Fruit fly (Drosophila melanogaster): ENCODE results near the gene Cpr66D.
A peak's percentile ranks its signal among the peaks of the same experiment; 100 is the strongest.

Gene Cpr66D

DNA sequence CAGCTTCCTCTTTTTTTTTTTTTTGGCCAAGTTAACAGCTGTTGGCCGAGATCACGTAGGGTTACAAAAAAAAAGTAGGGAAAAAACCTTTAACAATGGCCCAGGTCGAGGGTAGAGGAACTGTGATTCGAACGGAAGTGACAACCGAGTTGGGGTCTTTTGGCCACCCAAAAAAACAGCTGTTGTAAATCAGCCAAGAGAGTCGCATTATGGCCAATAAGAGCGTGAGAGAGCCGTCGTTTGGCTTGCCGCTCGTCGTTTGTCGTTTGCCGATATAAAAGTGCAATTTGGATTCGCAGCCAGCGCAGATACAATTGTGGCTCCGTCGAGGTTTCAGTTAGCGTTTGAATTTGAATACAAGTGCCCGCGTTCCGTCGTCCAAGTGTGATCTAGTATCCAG lies at the start of gene Cpr66D:
Gene Cpr66D, plus strand, starts transcription at position 301 of the 400 bp plus-strand sequence.
- no peak for TF ChIP-seq Dll (optimal IDR thresholded peaks at IDR 0.05)
- TF ChIP-seq usp (GFP tag; optimal IDR thresholded peaks at IDR 0.05): no peak
- TF ChIP-seq psq (optimal IDR thresholded peaks at IDR 0.05): no peak
- TF ChIP-seq EcR (GFP tag; optimal IDR thresholded peaks at IDR 0.05): no peak
- TF ChIP-seq CG8478 (optimal IDR thresholded peaks at IDR 0.05): no peak
- TF ChIP-seq pan (optimal IDR thresholded peaks at IDR 0.05): no peak

- TF ChIP-seq pan (optimal IDR thresholded peaks at IDR 0.05) (no peak), Dll (optimal IDR thresholded peaks at IDR 0.05) (no peak)
These were observed 39.3 kb upstream of the Cpr66D start, which contains the start of the genes Nelf-E and RpL14 for dm6 chr3L:8600752-8601433. Gene Nelf-E, minus strand, starts transcription at chr3L:8600879. Gene RpL14, plus strand, starts transcription at chr3L:8601006.

DNA sequence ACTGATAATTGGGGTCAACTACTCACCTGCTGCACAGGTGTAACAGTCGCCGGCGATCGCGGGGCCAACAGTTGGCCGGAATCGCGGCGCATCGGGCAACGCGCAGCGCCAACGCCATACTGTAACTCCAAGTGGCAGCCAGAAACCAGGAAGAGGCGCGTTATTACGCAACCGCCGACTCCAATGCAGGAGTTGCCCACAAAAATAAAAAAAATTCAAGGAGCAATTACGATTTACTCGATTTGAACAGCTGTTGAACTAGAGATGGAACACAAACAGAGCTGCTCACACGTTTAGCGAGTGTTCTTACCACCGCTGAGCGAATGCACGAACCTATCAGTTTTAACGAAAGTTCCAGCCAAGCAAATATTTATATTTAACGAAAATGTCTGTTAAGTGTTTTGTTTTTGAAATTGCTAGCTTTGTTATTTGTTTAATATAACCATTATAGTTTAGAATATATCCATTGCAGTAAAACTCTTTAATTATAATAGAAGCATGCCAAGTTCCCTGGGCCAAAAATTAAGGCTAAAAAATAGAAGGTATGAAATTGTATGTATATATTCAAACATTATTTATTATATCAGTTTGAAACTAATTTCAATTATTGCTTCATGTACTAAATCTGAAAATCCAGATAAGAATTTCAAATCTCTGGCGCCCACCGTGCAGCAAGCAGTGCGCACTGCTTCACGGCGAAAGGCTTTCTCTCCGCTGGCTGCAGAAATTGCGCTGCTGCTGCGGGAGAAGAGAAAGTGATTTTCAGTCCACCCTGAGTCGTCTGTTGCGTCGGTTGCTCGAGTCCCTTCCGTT lies 36.2 kb upstream of the Cpr66D start, which contains the start of the genes CG5989 and CG6282:
Gene CG5989, minus strand, starts transcription at position 270 of the 813 bp plus-strand sequence.
Gene CG6282, plus strand, starts transcription at position 778 of the 813 bp plus-strand sequence.
- TF ChIP-seq usp (GFP tag; optimal IDR thresholded peaks at IDR 0.05) (no peak), Dll (optimal IDR thresholded peaks at IDR 0.05) (peak; percentile 46)

- TF ChIP-seq pan (optimal IDR thresholded peaks at IDR 0.05): no peak
These were observed 32.8 kb upstream of the Cpr66D start for dm6 chr3L:8607449-8607848.

DNA sequence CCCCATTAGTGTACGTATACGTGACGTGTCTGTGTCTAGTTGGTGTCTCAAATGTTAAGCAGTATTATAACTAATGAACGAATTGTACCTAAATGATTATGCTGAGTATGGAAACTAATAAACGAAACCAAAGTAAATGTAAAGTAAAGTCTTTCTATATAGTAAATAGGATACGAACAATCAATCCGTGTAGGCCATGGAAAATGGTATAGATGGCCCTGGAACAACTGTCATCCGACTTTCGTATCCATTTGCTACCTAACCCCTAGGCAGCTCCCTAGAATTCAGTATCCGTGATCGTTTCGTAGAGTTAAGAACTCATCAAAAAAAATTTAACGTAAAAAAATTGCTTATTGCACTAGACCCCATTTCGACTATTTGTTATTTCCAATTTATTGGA lies 23.3 kb upstream of the Cpr66D start, which contains the start of gene S-Lap1:
Gene S-Lap1, plus strand, starts transcription at position 301 of the 400 bp plus-strand sequence.
- no peak for TF ChIP-seq Dll (optimal IDR thresholded peaks at IDR 0.05)
- no peak for TF ChIP-seq pan (optimal IDR thresholded peaks at IDR 0.05)
- no peak for TF ChIP-seq psq (optimal IDR thresholded peaks at IDR 0.05)
- TF ChIP-seq CG8478 (optimal IDR thresholded peaks at IDR 0.05): no peak
- TF ChIP-seq usp (GFP tag; optimal IDR thresholded peaks at IDR 0.05): no peak
- TF ChIP-seq EcR (GFP tag; optimal IDR thresholded peaks at IDR 0.05): no peak

DNA sequence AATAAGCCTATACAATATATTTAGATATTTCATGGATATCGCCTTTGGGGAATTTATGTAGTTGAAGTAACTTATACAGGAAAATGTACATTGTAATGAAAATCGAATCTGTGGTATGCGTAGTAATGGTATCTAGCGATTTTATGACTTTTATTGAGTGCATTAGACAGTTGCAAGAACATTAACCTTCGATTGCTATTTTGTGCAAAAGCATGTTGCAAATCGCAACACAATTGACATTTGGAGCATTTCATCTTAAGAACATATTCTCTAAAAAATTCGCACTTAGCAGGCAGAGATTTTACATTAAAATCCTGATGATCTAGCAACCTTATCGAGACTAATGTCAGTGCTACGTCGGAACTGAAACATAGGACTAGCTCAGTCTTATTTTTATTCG lies 20.7 kb upstream of the Cpr66D start, which contains the start of gene S-Lap2:
Gene S-Lap2, plus strand, starts transcription at position 301 of the 400 bp plus-strand sequence.
- no peak for TF ChIP-seq psq (optimal IDR thresholded peaks at IDR 0.05)

DNA sequence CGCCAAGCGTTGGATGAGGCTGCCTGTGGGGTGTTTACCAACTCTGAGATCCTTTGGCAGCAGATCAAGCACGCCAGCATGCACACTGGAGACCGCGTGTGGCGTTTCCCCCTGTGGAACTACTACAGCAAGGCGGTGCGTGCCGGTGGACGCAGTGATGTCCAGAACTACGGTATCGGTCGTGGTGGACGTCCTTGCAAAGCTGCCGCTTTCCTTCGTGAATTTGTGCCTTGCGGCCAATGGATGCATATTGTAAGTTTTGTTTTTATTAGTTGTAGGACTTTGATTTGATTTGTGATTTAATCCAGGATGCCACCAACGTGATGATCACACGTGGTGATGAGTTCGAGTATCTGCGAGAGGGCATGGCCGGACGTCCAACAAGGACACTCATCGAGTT lies 18.8 kb upstream of the Cpr66D start:
- no peak for TF ChIP-seq pan (optimal IDR thresholded peaks at IDR 0.05)
- no peak for TF ChIP-seq EcR (GFP tag; optimal IDR thresholded peaks at IDR 0.05)
- no peak for TF ChIP-seq CG8478 (optimal IDR thresholded peaks at IDR 0.05)
- TF ChIP-seq psq (optimal IDR thresholded peaks at IDR 0.05): no peak
- TF ChIP-seq Dll (optimal IDR thresholded peaks at IDR 0.05): no peak
- no peak for TF ChIP-seq usp (GFP tag; optimal IDR thresholded peaks at IDR 0.05)

DNA sequence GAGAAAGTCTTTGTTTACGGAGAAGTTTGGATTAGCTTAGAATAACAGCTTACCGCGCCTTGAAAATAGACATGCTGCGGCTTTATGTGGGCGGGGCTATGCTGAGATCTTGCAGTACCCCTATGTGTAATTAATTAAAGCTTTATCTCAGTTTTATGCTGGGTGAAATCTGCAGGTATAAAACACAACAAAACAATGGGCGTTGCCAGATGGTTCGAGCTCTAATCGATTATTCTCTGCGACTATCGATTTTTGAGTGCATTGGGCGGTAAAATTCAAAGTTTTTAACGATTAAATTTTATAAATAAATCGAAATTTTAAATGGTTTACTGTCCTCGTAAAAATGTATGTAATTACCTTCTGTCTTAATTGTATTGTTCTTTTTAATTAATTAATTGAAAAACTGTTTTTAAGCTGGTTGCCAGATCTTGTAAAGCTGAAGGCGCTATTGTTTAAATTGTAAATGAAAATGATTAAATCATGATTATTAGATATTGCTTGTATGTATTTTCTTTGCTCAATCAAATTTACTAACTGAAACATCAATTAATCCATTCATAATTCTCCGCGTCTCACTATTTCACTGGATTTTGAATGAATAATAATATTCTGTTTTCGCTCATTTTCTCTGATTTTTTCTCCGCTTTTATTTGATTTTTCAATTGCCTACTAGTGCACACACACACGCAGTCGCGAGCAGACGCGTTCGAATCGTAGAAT lies 16.4 kb upstream of the Cpr66D start, which contains the start of the genes GAPsec and Zasp66:
Gene GAPsec, minus strand, starts transcription at position 200 of the 720 bp plus-strand sequence.
Gene Zasp66, plus strand, starts transcription at position 670 of the 720 bp plus-strand sequence.
- TF ChIP-seq usp (GFP tag; optimal IDR thresholded peaks at IDR 0.05) (no peak), psq (optimal IDR thresholded peaks at IDR 0.05) (no peak), EcR (GFP tag; optimal IDR thresholded peaks at IDR 0.05) (no peak), CG8478 (optimal IDR thresholded peaks at IDR 0.05) (no peak), Dll (optimal IDR thresholded peaks at IDR 0.05) (no peak), pan (optimal IDR thresholded peaks at IDR 0.05) (no peak)

dm6 chr3L:8627839-8628827 lies 12.1 kb upstream of the Cpr66D start:
- TF ChIP-seq pan (optimal IDR thresholded peaks at IDR 0.05): no peak
- no peak for TF ChIP-seq EcR (GFP tag; optimal IDR thresholded peaks at IDR 0.05)

DNA sequence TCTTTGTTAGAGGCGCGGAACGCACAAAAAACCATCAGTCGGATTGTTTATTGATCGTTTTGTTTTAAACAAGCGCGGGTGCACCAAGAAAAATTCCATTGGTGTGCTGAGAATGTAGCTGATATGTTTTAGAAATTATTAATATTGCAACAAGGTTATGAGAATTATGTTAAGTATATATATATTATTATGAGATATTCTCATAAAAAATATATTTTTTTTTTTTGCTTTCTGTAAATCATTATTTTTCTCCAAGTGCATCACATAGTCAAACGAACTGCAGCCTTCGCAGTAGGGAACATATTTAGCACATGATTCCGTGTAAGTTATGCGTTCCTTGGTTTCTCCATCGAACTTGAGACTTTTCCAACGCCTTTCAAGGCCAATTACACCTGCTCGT lies 11.3 kb upstream of the Cpr66D start:
- TF ChIP-seq psq (optimal IDR thresholded peaks at IDR 0.05) (no peak), pan (optimal IDR thresholded peaks at IDR 0.05) (no peak), EcR (GFP tag; optimal IDR thresholded peaks at IDR 0.05) (no peak), Dll (optimal IDR thresholded peaks at IDR 0.05) (no peak), usp (GFP tag; optimal IDR thresholded peaks at IDR 0.05) (no peak), CG8478 (optimal IDR thresholded peaks at IDR 0.05) (no peak)

- TF ChIP-seq psq (optimal IDR thresholded peaks at IDR 0.05) (no peak), usp (GFP tag; optimal IDR thresholded peaks at IDR 0.05) (no peak), Dll (optimal IDR thresholded peaks at IDR 0.05) (no peak), EcR (GFP tag; optimal IDR thresholded peaks at IDR 0.05) (no peak), pan (optimal IDR thresholded peaks at IDR 0.05) (no peak), CG8478 (optimal IDR thresholded peaks at IDR 0.05) (no peak)
These were observed 10.4 kb upstream of the Cpr66D start for dm6 chr3L:8629701-8630343.
